Worm (Caenorhabditis elegans): Measurements from ENCODE around the gene F55G1.6.

DNA sequence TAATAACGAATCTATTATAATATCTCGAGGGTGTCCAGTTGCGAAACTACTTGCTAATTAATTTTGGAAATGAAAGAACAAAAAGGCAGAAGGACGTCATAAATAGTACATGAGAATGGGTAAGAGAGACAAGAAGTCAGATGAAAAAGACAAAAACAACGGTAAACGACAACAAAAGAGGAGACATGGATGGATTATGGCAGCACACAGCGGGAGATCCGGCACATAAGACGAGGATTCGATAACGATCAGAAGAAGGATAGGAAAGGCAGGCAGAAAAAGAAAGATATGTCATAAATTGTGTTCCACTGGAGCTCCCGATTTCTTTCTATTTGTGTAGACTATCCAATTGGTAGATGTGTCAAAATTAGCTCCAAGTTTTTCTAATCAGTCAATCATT lies 48.3 kb downstream of the F55G1.6 start:
- TF ChIP-seq lin-13 (GFP tag; optimal IDR thresholded peaks at IDR 0.05) (no peak), ama-1 (optimal IDR thresholded peaks at IDR 0.05) (no peak), nhr-12 (tag; optimal IDR thresholded peaks at IDR 0.05) (no peak)

Data from whole organism, L2 larva.